Worm (Caenorhabditis elegans): ENCODE measurements around the gene W06D11.1.

DNA sequence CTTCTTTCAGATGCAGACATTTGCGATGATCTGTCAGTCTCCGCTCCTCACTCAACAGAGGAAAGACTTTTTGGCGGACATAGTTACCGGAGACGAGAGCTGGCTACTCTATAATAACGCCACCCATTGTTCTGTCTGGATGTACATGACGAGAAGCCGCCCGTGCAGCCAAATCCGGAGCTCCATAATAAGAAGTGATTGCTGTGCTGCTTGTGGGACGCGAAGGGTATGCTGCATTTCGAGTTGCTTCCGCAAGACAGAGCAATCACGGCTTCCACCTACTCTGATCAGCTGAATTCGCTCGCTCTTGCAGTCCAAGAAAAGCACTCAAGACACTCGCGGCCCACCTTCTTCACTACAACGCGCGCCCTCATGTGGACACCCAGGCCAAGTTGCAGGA lies 19.4 kb downstream of the W06D11.1 start:
- TF ChIP-seq pha-4 (tag; optimal IDR thresholded peaks at IDR 0.05) (no peak), pros-1 (tag; optimal IDR thresholded peaks at IDR 0.05) (no peak)
